Worm (Caenorhabditis elegans) whole organism, L2 larva: Measurements from ENCODE around the gene pqn-13.

Experiments used
- aly-2 ChIP-seq: fragments of 150-350 bp; optimal IDR thresholded peaks from 2 replicates; lab custom pipeline; 2014; ENCODE audit warnings: missing biosample characterization, missing genetic modification characterization
- elt-3 ChIP-seq: sonication (generic microtip); optimal IDR thresholded peaks from 2 replicates; lab custom pipeline; 2017; ENCODE audit warnings: missing biosample characterization, missing genetic modification characterization
- fos-1 ChIP-seq: fragments of 150-350 bp; optimal IDR thresholded peaks from 2 replicates; lab custom pipeline; 2014; ENCODE audit warnings: missing biosample characterization, missing genetic modification characterization
- lin-11 ChIP-seq: fragments of 150-350 bp; sonication (generic microtip); optimal IDR thresholded peaks from 2 replicates; lab custom pipeline; 2014; ENCODE audit warnings: missing biosample characterization, missing genetic modification characterization, inconsistent platforms, mixed read lengths
- nhr-11 ChIP-seq: fragments of 150-350 bp; optimal IDR thresholded peaks from 2 replicates; lab custom pipeline; 2014; ENCODE audit warnings: missing biosample characterization, missing genetic modification characterization
- nhr-21 ChIP-seq: fragments of 150-350 bp; optimal IDR thresholded peaks from 2 replicates; lab custom pipeline; 2014; ENCODE audit warnings: missing biosample characterization, missing genetic modification characterization
- snpc-4 ChIP-seq: fragments of 150-350 bp; optimal IDR thresholded peaks from 2 replicates; lab custom pipeline; 2014; ENCODE audit warnings: missing biosample characterization, missing genetic modification characterization
- unc-62 ChIP-seq: fragments of 150-350 bp; optimal IDR thresholded peaks from 2 replicates; lab custom pipeline; 2014; ENCODE audit warnings: missing biosample characterization, missing genetic modification reagents, missing genetic modification characterization
- zag-1 ChIP-seq: fragments of 150-350 bp; optimal IDR thresholded peaks from 2 replicates; lab custom pipeline; 2014; ENCODE audit warnings: missing biosample characterization, missing genetic modification characterization
- ztf-4 ChIP-seq: fragments of 150-350 bp; optimal IDR thresholded peaks from 2 replicates; lab custom pipeline; 2014; ENCODE audit warnings: missing biosample characterization, missing genetic modification characterization

DNA sequence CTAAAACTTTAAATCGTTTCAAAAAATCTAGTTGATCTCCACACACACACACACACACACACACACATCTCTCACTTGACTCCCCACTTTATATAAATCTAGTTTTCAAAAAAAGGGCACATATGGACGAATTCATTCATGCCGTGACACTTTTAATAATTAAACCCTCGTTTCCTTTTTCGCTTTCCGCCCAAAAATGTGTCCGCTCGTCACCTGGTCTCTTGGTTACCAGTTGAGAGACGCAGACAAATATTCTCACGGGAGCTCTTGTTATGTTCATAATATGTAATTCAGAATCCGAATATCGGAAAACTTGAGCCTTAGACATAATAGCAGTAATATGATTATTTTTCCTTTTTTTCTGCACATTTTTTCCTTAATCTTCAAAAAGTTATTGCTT lies 24.0 kb downstream of the pqn-13 start:
- no peak for TF ChIP-seq lin-11 (tag; lab: Kevin White, UChicago)
- no peak for TF ChIP-seq ztf-4
- TF ChIP-seq aly-2 (tag; lab: Kevin White, UChicago): no peak
- TF ChIP-seq unc-62: no peak
- TF ChIP-seq zag-1 (tag; lab: Kevin White, UChicago): no peak
- no peak for TF ChIP-seq elt-3
- TF ChIP-seq snpc-4 (tag; lab: Kevin White, UChicago): no peak
- no peak for TF ChIP-seq nhr-11 (tag; lab: Kevin White, UChicago)
- no peak for TF ChIP-seq nhr-21 (tag; lab: Kevin White, UChicago)
- no peak for TF ChIP-seq fos-1 (tag; lab: Kevin White, UChicago)
